Fruit fly (Drosophila melanogaster): Measurements from ENCODE around the gene CG12541.
A peak's percentile ranks its signal among the peaks of the same experiment; 100 is the strongest.

CG12541 gene

dm6 chrX:7094169-7094568 lies 28.3 kb upstream of the CG12541 start:
- TF ChIP-seq pros (GFP tag; optimal IDR thresholded peaks at IDR 0.05) (peak; percentile 41), CG9932 (GFP tag; IDR thresholded peaks at IDR 0.05) (0 out of 2 replicates have a peak, but pooled peaks have one; percentile 30), crol (GFP tag; IDR thresholded peaks at IDR 0.05) (peak; percentile 86), CG13894 (tag; optimal IDR thresholded peaks at IDR 0.05) (peak; percentile 28), CG1603 (tag; optimal IDR thresholded peaks at IDR 0.05) (no peak), Deaf1 (tag; optimal IDR thresholded peaks at IDR 0.05) (peak; percentile 59), kni (GFP tag; optimal IDR thresholded peaks at IDR 0.05) (peak; percentile 29), Gsc (GFP tag; IDR thresholded peaks at IDR 0.05) (no peak), psq (GFP tag; optimal IDR thresholded peaks at IDR 0.05) (peak; percentile 4), CG10431 (GFP tag; optimal IDR thresholded peaks at IDR 0.05) (peak; percentile 78), Bgb (GFP tag; IDR thresholded peaks at IDR 0.05; ENCODE audit: partially characterized antibody) (0 out of 2 replicates have a peak, but pooled peaks have one; percentile 30), abd-A (tag; optimal IDR thresholded peaks at IDR 0.05) (peak; percentile 40), BEAF-32 (GFP tag; optimal IDR thresholded peaks at IDR 0.05) (no peak)

- TF ChIP-seq Oaz (GFP tag; IDR thresholded peaks at IDR 0.05), result no peak
- peak in 1 of 2 experiments; percentile 52 for TF ChIP-seq eve (GFP tag; optimal IDR thresholded peaks at IDR 0.05)
- TF ChIP-seq Gsc (GFP tag; IDR thresholded peaks at IDR 0.05), result no peak
- no peak for TF ChIP-seq bbx (GFP tag; IDR thresholded peaks at IDR 0.05; ENCODE audit: partially characterized antibody)
- no peak for TF ChIP-seq CG33213 (GFP tag; optimal IDR thresholded peaks at IDR 0.05)
- peak in 1 of 2 experiments; percentile 20 for TF ChIP-seq Trl (optimal IDR thresholded peaks at IDR 0.05)
- TF ChIP-seq Trl (GFP tag; optimal IDR thresholded peaks at IDR 0.05), result no peak
- no peak for TF ChIP-seq Abd-B (GFP tag; optimal IDR thresholded peaks at IDR 0.05)
- TF ChIP-seq CG3726 (GFP tag; IDR thresholded peaks at IDR 0.05), result no peak
- no peak for TF ChIP-seq CG11723 (GFP tag; optimal IDR thresholded peaks at IDR 0.05)
- no peak for TF ChIP-seq slp2 (GFP tag; optimal IDR thresholded peaks at IDR 0.05)
- TF ChIP-seq al (GFP tag; IDR thresholded peaks at IDR 0.05), result no peak
- no peak for TF ChIP-seq CG2202 (tag; optimal IDR thresholded peaks at IDR 0.05)
- TF ChIP-seq CG7839 (tag; optimal IDR thresholded peaks at IDR 0.05), result no peak
- TF ChIP-seq tll (GFP tag; optimal IDR thresholded peaks at IDR 0.05), result no peak
- no peak for TF ChIP-seq da (GFP tag; optimal IDR thresholded peaks at IDR 0.05)
- no peak for TF ChIP-seq NfI (GFP tag; optimal IDR thresholded peaks at IDR 0.05)
- TF ChIP-seq CG12104 (GFP tag; optimal IDR thresholded peaks at IDR 0.05), result no peak
- TF ChIP-seq repo (GFP tag; optimal IDR thresholded peaks at IDR 0.05), result no peak
- 0 out of 2 replicates have a peak, but pooled peaks have one; percentile 5 for TF ChIP-seq CG4360 (GFP tag; IDR thresholded peaks at IDR 0.05)
- TF ChIP-seq Spps (tag; optimal IDR thresholded peaks at IDR 0.05), result no peak
- no peak for TF ChIP-seq NK7.1 (GFP tag; optimal IDR thresholded peaks at IDR 0.05)
- peak; percentile 83 for TF ChIP-seq Ets65A (GFP tag)
- TF ChIP-seq Myb (GFP tag; optimal IDR thresholded peaks at IDR 0.05), result no peak
- no peak for TF ChIP-seq sisA (GFP tag; IDR thresholded peaks at IDR 0.05)
- TF ChIP-seq Taf1 (GFP tag; IDR thresholded peaks at IDR 0.05), result no peak
- no peak for TF ChIP-seq prd (optimal IDR thresholded peaks at IDR 0.05)
- no peak for TF ChIP-seq prd (GFP tag; IDR thresholded peaks at IDR 0.05)
- peak; percentile 20 for TF ChIP-seq CG15601 (tag; optimal IDR thresholded peaks at IDR 0.05)
- peak; percentile 53 for TF ChIP-seq CG3163 (GFP tag; optimal IDR thresholded peaks at IDR 0.05)
- TF ChIP-seq Ets97D (GFP tag; optimal IDR thresholded peaks at IDR 0.05), result no peak
These were observed 26.1 kb upstream of the CG12541 start for dm6 chrX:7091909-7092308.

All from whole organism, embryonic.